Fruit fly (Drosophila melanogaster): Measurements from ENCODE around the gene Hira.
A peak's percentile ranks its signal among the peaks of the same experiment; 100 is the strongest.

Gene Hira

DNA sequence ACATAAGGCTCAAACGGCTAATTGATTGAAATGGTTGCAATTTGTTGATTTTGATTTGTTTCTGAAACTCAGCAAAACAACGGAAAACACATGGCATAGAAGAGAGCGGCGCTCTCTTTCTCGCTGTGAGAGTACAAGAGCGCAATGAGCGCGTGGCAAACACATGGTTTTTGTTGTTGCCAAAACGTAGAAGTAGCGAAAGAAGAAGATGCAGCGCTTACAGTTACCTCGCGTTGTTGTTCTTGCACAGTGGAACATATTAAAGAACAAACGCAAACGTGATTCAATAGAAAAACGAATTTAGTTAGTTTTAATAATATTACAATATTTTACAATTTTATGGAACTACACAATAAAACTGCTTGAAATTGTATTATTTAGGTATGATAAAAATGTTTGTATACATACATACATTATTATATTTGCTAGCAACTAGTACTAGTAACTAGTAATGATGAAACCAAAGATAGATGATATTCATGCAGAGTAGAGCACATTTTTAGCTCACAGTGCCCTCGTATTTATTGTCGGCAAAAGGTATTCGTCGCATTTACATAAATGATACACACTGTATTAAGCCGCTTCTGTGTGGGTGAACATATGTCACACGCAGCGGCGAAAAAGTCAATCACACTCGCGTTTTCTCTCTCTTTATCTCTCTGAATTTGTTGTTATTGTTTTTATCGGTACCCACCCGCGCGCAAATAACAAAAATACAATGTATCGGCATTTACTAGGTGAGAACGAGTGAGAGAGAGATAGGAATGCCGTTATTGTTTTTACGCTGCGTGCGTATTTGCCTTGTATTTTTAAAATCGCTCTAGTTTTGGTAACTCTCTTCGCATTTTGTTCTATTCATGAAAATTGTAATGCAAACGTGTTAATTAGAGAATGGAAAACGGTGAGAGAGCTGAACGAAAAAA, 16.5 kb upstream of the Hira start (continued):
- peak; percentile 52 for TF ChIP-seq Myb (GFP tag; optimal IDR thresholded peaks at IDR 0.05)
- peak; percentile 20 for TF ChIP-seq CG3163 (GFP tag; optimal IDR thresholded peaks at IDR 0.05)
- no peak for TF ChIP-seq HLH4C (GFP tag; IDR thresholded peaks at IDR 0.05; ENCODE audit: partially characterized antibody)
- TF ChIP-seq Hmx (GFP tag; optimal IDR thresholded peaks at IDR 0.05) = peak; percentile 85
- peak; percentile 80 for TF ChIP-seq CG4854 (GFP tag; optimal IDR thresholded peaks at IDR 0.05)
- TF ChIP-seq E2f2 (GFP tag; IDR thresholded peaks at IDR 0.05) = peak; percentile 64; the same call in 1 of the 2 replicates
- peak; percentile 78 for TF ChIP-seq NC2β (GFP tag; optimal IDR thresholded peaks at IDR 0.05)
- TF ChIP-seq croc (GFP tag; conservative IDR thresholded peaks at IDR 0.05) = peak; percentile 82
- no peak for TF ChIP-seq hkb (optimal IDR thresholded peaks at IDR 0.05)
- peak; percentile 82 for TF ChIP-seq hkb (GFP tag; IDR thresholded peaks at IDR 0.05)
- peak; percentile 48; the same call in 1 of the 2 replicates for TF ChIP-seq Nf-YA (GFP tag; IDR thresholded peaks at IDR 0.05)
- peak; percentile 81; the same call in 2 of the 3 replicates for TF ChIP-seq CG34422 (GFP tag; IDR thresholded peaks at IDR 0.05)
- peak; percentile 47; the same call in 1 of the 3 replicates for TF ChIP-seq gce (GFP tag; IDR thresholded peaks at IDR 0.05)
- TF ChIP-seq CG4820 (GFP tag; optimal IDR thresholded peaks at IDR 0.05) = peak; percentile 92
- TF ChIP-seq CG3847 (GFP tag; IDR thresholded peaks at IDR 0.05) = peak; percentile 87
- TF ChIP-seq CG42726 (GFP tag; IDR thresholded peaks at IDR 0.05; ENCODE audit: partially characterized antibody) = no peak
- no peak for TF ChIP-seq br (optimal IDR thresholded peaks at IDR 0.05)
- TF ChIP-seq vvl (GFP tag; IDR thresholded peaks at IDR 0.05) = peak; percentile 88
- peak; percentile 84; the same call in 2 of the 3 replicates for TF ChIP-seq so (GFP tag; IDR thresholded peaks at IDR 0.05)
- TF ChIP-seq Dfd (GFP tag; optimal IDR thresholded peaks at IDR 0.05) = no peak
- TF ChIP-seq CG11504 (tag; optimal IDR thresholded peaks at IDR 0.05) = peak; percentile 95
- peak; percentile 65 for TF ChIP-seq CG2116 (GFP tag; optimal IDR thresholded peaks at IDR 0.05)
- peak; percentile 72 for TF ChIP-seq CG17568 (GFP tag; optimal IDR thresholded peaks at IDR 0.05)
- peak; percentile 78 for TF ChIP-seq CG8281 (tag; optimal IDR thresholded peaks at IDR 0.05)
- peak; percentile 91 for TF ChIP-seq Asciz (GFP tag; optimal IDR thresholded peaks at IDR 0.05)
- peak; percentile 85 for TF ChIP-seq CG3407 (GFP tag; optimal IDR thresholded peaks at IDR 0.05)
- TF ChIP-seq CG17829 (tag; optimal IDR thresholded peaks at IDR 0.05) = peak; percentile 94
- peak; percentile 20 for TF ChIP-seq fd102C (GFP tag; optimal IDR thresholded peaks at IDR 0.05)
- peak in 1 of 3 experiments; percentile 71 for TF ChIP-seq Stat92E (GFP tag; optimal IDR thresholded peaks at IDR 0.05)
- TF ChIP-seq jing (GFP tag; optimal IDR thresholded peaks at IDR 0.05) = peak; percentile 86
- peak; percentile 95 for TF ChIP-seq CG15269 (tag; optimal IDR thresholded peaks at IDR 0.05)
- peak; percentile 95 for TF ChIP-seq lilli (GFP tag; optimal IDR thresholded peaks at IDR 0.05)
- TF ChIP-seq chif (GFP tag; optimal IDR thresholded peaks at IDR 0.05) = peak; percentile 74 to 84
- TF ChIP-seq CG10979 (tag; optimal IDR thresholded peaks at IDR 0.05) = peak; percentile 96
- TF ChIP-seq CG6654 (GFP tag; optimal IDR thresholded peaks at IDR 0.05) = peak; percentile 87
- no peak for TF ChIP-seq Dp (GFP tag; optimal IDR thresholded peaks at IDR 0.05)
- no peak for TF ChIP-seq usp (GFP tag; optimal IDR thresholded peaks at IDR 0.05)
- TF ChIP-seq ato (GFP tag; IDR thresholded peaks at IDR 0.05; ENCODE audit: partially characterized antibody) = no peak
- peak; percentile 88 for TF ChIP-seq row (GFP tag; IDR thresholded peaks at IDR 0.05)
- peak; percentile 81 for TF ChIP-seq slp2 (GFP tag; optimal IDR thresholded peaks at IDR 0.05)
- TF ChIP-seq CG17912 (GFP tag; optimal IDR thresholded peaks at IDR 0.05) = peak; percentile 8
- TF ChIP-seq esg (GFP tag; conservative IDR thresholded peaks at IDR 0.05) = peak; percentile 86
- peak; percentile 48; the same call in 1 of the 2 replicates for TF ChIP-seq toy (GFP tag; IDR thresholded peaks at IDR 0.05)
- peak in 1 of 3 experiments; percentile 94 for TF ChIP-seq lola (GFP tag; optimal IDR thresholded peaks at IDR 0.05)
- TF ChIP-seq zen (tag; optimal IDR thresholded peaks at IDR 0.05) = peak; percentile 85
- no peak; the same call in 1 of the 3 replicates for TF ChIP-seq Mrtf (GFP tag; IDR thresholded peaks at IDR 0.05)
- no peak for TF ChIP-seq cad (GFP tag; optimal IDR thresholded peaks at IDR 0.05)
- peak; percentile 97 for TF ChIP-seq CG7839 (tag; optimal IDR thresholded peaks at IDR 0.05)
